ENCODE assay signal across 4 fruit fly cellular contexts in genomic region chr3R:19073002-19073401, dm6.
TF ChIP-seq lines count a peak whose summit lies in the region.

No protein-coding gene starts in this region.

TF ChIP-seq in whole organism, adult, 20 proteins besides CTCF, POLR2A, EP300 and RAD21 (continued from another document):
- peak; percentile 58 for TF ChIP-seq bab1 (GFP tag; optimal IDR thresholded peaks at IDR 0.05; lab: Kevin White, UChicago)
- peak; percentile 58 for TF ChIP-seq CG5204 (GFP tag; optimal IDR thresholded peaks at IDR 0.05; lab: Kevin White, UChicago)

TF ChIP-seq in whole organism, embryonic, 481 proteins besides CTCF, POLR2A, EP300 and RAD21 (continued from another document and continues in another):
- TF ChIP-seq CG18262 (tag; optimal IDR thresholded peaks at IDR 0.05; lab: Kevin White, UChicago): peak; percentile 88
- 0 out of 2 replicates have a peak, but pooled peaks have one; percentile 12 for TF ChIP-seq CG7372 (GFP tag; IDR thresholded peaks at IDR 0.05; lab: Robert Waterston, UW)
- no peak for TF ChIP-seq CG17912 (GFP tag; optimal IDR thresholded peaks at IDR 0.05; lab: Kevin White, UChicago)
- TF ChIP-seq CG10267 (tag; optimal IDR thresholded peaks at IDR 0.05; lab: Kevin White, UChicago): peak; percentile 47
- TF ChIP-seq CG9437 (GFP tag; optimal IDR thresholded peaks at IDR 0.05; lab: Kevin White, UChicago): peak; percentile 37
- peak; percentile 50 for TF ChIP-seq CG18476 (GFP tag; optimal IDR thresholded peaks at IDR 0.05; lab: Kevin White, UChicago)
- TF ChIP-seq CG14860 (GFP tag; IDR thresholded peaks at IDR 0.05; lab: Robert Waterston, UW; ENCODE audit: partially characterized antibody): no peak
- TF ChIP-seq D19B (GFP tag; optimal IDR thresholded peaks at IDR 0.05; lab: Kevin White, UChicago): no peak
- TF ChIP-seq tap (tag; optimal IDR thresholded peaks at IDR 0.05; lab: Kevin White, UChicago): peak; percentile 70
- TF ChIP-seq lmd (GFP tag; IDR thresholded peaks at IDR 0.05; lab: Robert Waterston, UW): peak; percentile 54
- TF ChIP-seq sens-2 (GFP tag; IDR thresholded peaks at IDR 0.05; lab: Robert Waterston, UW): peak; percentile 41; the same call in 1 of the 2 replicates
- TF ChIP-seq nom (GFP tag; optimal IDR thresholded peaks at IDR 0.05; lab: Kevin White, UChicago): peak; percentile 83
- TF ChIP-seq CG17361 (GFP tag; IDR thresholded peaks at IDR 0.05; lab: Robert Waterston, UW): peak; percentile 83
- no peak for TF ChIP-seq gcm2 (GFP tag; optimal IDR thresholded peaks at IDR 0.05; lab: Kevin White, UChicago)
- TF ChIP-seq prd (optimal IDR thresholded peaks at IDR 0.05; lab: Kevin White, UChicago): no peak
- TF ChIP-seq prd (GFP tag; IDR thresholded peaks at IDR 0.05; lab: Robert Waterston, UW): peak; percentile 73; the same call in 2 of the 3 replicates
- TF ChIP-seq ranshi (GFP tag; IDR thresholded peaks at IDR 0.05; lab: Robert Waterston, UW): peak; percentile 47; the same call in 1 of the 2 replicates
- no peak for TF ChIP-seq zf30C (GFP tag; optimal IDR thresholded peaks at IDR 0.05; lab: Kevin White, UChicago)
- peak; percentile 48; the same call in 1 of the 3 replicates for TF ChIP-seq Optix (GFP tag; IDR thresholded peaks at IDR 0.05; lab: Robert Waterston, UW)
- TF ChIP-seq Gsc (GFP tag; IDR thresholded peaks at IDR 0.05; lab: Robert Waterston, UW): 0 out of 2 replicates have a peak, but pooled peaks have one; percentile 7
- peak; percentile 49 for TF ChIP-seq CoRest (tag; optimal IDR thresholded peaks at IDR 0.05; lab: Kevin White, UChicago)
- no peak for TF ChIP-seq CG34376 (GFP tag; optimal IDR thresholded peaks at IDR 0.05; lab: Kevin White, UChicago)
- peak; percentile 42 for TF ChIP-seq CG3407 (GFP tag; optimal IDR thresholded peaks at IDR 0.05; lab: Kevin White, UChicago)
- TF ChIP-seq Oli (tag; optimal IDR thresholded peaks at IDR 0.05; lab: Kevin White, UChicago): peak; percentile 68
- peak; percentile 51 for TF ChIP-seq CG30403 (GFP tag; optimal IDR thresholded peaks at IDR 0.05; lab: Kevin White, UChicago)
- TF ChIP-seq lola (GFP tag; optimal IDR thresholded peaks at IDR 0.05; lab: Kevin White, UChicago): peak in 1 of 3 experiments; percentile 70
- no peak for TF ChIP-seq CG10321 (GFP tag; IDR thresholded peaks at IDR 0.05; lab: Robert Waterston, UW)
- TF ChIP-seq croc (GFP tag; conservative IDR thresholded peaks at IDR 0.05; lab: Robert Waterston, UW): peak; percentile 66
- peak; percentile 47 for TF ChIP-seq Camta (GFP tag; optimal IDR thresholded peaks at IDR 0.05; lab: Kevin White, UChicago)
- TF ChIP-seq CG5180 (GFP tag; optimal IDR thresholded peaks at IDR 0.05; lab: Kevin White, UChicago): peak; percentile 6
- peak; percentile 60; the same call in 1 of the 3 replicates for TF ChIP-seq CG34422 (GFP tag; IDR thresholded peaks at IDR 0.05; lab: Robert Waterston, UW)
- TF ChIP-seq bbx (GFP tag; IDR thresholded peaks at IDR 0.05; lab: Robert Waterston, UW; ENCODE audit: partially characterized antibody): no peak
- no peak for TF ChIP-seq pan (optimal IDR thresholded peaks at IDR 0.05; lab: Kevin White, UChicago)
- peak in 1 of 2 experiments; percentile 72 for TF ChIP-seq pan (GFP tag; optimal IDR thresholded peaks at IDR 0.05 in 1 of 2, IDR thresholded peaks at IDR 0.05 in 1 of 2)
- peak; percentile 74 for TF ChIP-seq Ptx1 (GFP tag; IDR thresholded peaks at IDR 0.05; lab: Robert Waterston, UW)
- peak; percentile 19 for TF ChIP-seq oc (tag; optimal IDR thresholded peaks at IDR 0.05; lab: Kevin White, UChicago)
- peak; percentile 80 for TF ChIP-seq Sox102F (GFP tag; optimal IDR thresholded peaks at IDR 0.05; lab: Kevin White, UChicago)
- peak; percentile 0 for TF ChIP-seq NC2β (GFP tag; optimal IDR thresholded peaks at IDR 0.05; lab: Kevin White, UChicago)
- TF ChIP-seq CG4820 (GFP tag; optimal IDR thresholded peaks at IDR 0.05; lab: Kevin White, UChicago): peak; percentile 35
- 0 out of 2 replicates have a peak, but pooled peaks have one; percentile 11 for TF ChIP-seq CG14667 (GFP tag; IDR thresholded peaks at IDR 0.05; lab: Robert Waterston, UW)

TF ChIP-seq in whole organism, prepupa, 60 proteins besides CTCF, POLR2A, EP300 and RAD21 (continued from another document):
- peak; percentile 23 for TF ChIP-seq fd85E (GFP tag; optimal IDR thresholded peaks at IDR 0.05; lab: Kevin White, UChicago)
- TF ChIP-seq CG1621 (tag; optimal IDR thresholded peaks at IDR 0.05; lab: Kevin White, UChicago): peak; percentile 88
- peak; percentile 89 for TF ChIP-seq CG6276 (GFP tag; optimal IDR thresholded peaks at IDR 0.05; lab: Kevin White, UChicago)
- TF ChIP-seq CG6854 (GFP tag; optimal IDR thresholded peaks at IDR 0.05; lab: Kevin White, UChicago): peak; percentile 39
- TF ChIP-seq CG11294 (GFP tag; IDR thresholded peaks at IDR 0.05; lab: Robert Waterston, UW): peak; percentile 89
- TF ChIP-seq spab (GFP tag; optimal IDR thresholded peaks at IDR 0.05; lab: Kevin White, UChicago): peak; percentile 92
- peak; percentile 89 for TF ChIP-seq CG3919 (GFP tag; optimal IDR thresholded peaks at IDR 0.05; lab: Kevin White, UChicago)
- peak; percentile 91 for TF ChIP-seq CG6163 (GFP tag; IDR thresholded peaks at IDR 0.05; lab: Robert Waterston, UW)
- TF ChIP-seq Sox14 (GFP tag; optimal IDR thresholded peaks at IDR 0.05; lab: Kevin White, UChicago): peak; percentile 88
- peak; percentile 85 for TF ChIP-seq CG11762 (GFP tag; optimal IDR thresholded peaks at IDR 0.05; lab: Kevin White, UChicago; ENCODE audit: insufficient read depth)
- TF ChIP-seq acj6 (GFP tag; optimal IDR thresholded peaks at IDR 0.05; lab: Kevin White, UChicago): peak; percentile 90
- TF ChIP-seq topi (GFP tag; optimal IDR thresholded peaks at IDR 0.05; lab: Kevin White, UChicago): peak; percentile 79
- TF ChIP-seq net (GFP tag; optimal IDR thresholded peaks at IDR 0.05; lab: Kevin White, UChicago): peak; percentile 89
- peak; percentile 94 for TF ChIP-seq CG15336 (GFP tag; IDR thresholded peaks at IDR 0.05; lab: Robert Waterston, UW)
- TF ChIP-seq dac (GFP tag; optimal IDR thresholded peaks at IDR 0.05; lab: Kevin White, UChicago): peak; percentile 73
- TF ChIP-seq Sox15 (GFP tag; optimal IDR thresholded peaks at IDR 0.05; lab: Kevin White, UChicago): peak; percentile 67
- peak; percentile 88 for TF ChIP-seq CG9139 (GFP tag; optimal IDR thresholded peaks at IDR 0.05; lab: Kevin White, UChicago)
- TF ChIP-seq CG16779 (tag; optimal IDR thresholded peaks at IDR 0.05; lab: Kevin White, UChicago): peak; percentile 85
- TF ChIP-seq Lpt (GFP tag; optimal IDR thresholded peaks at IDR 0.05; lab: Kevin White, UChicago): peak; percentile 84
- peak; percentile 84 for TF ChIP-seq CG4318 (GFP tag; optimal IDR thresholded peaks at IDR 0.05; lab: Kevin White, UChicago)
- peak; percentile 64 for TF ChIP-seq Hr39 (GFP tag; optimal IDR thresholded peaks at IDR 0.05; lab: Kevin White, UChicago)
- TF ChIP-seq Hr4 (GFP tag; optimal IDR thresholded peaks at IDR 0.05; lab: Kevin White, UChicago): peak; percentile 90
- peak; percentile 92 for TF ChIP-seq CG10669 (GFP tag; optimal IDR thresholded peaks at IDR 0.05; lab: Kevin White, UChicago)
- TF ChIP-seq lz (GFP tag; optimal IDR thresholded peaks at IDR 0.05; lab: Kevin White, UChicago): peak; percentile 78
- peak; percentile 77 for TF ChIP-seq Smox (GFP tag; optimal IDR thresholded peaks at IDR 0.05; lab: Kevin White, UChicago)
- peak; percentile 78 for TF ChIP-seq CG6792 (GFP tag; optimal IDR thresholded peaks at IDR 0.05; lab: Kevin White, UChicago)
- peak; percentile 93 for TF ChIP-seq CG32006 (GFP tag; optimal IDR thresholded peaks at IDR 0.05; lab: Kevin White, UChicago)
- TF ChIP-seq vri (GFP tag; optimal IDR thresholded peaks at IDR 0.05; lab: Kevin White, UChicago): peak; percentile 2
- peak; percentile 86 for TF ChIP-seq CG8632 (GFP tag; optimal IDR thresholded peaks at IDR 0.05; lab: Kevin White, UChicago)
- TF ChIP-seq pdm3 (GFP tag; optimal IDR thresholded peaks at IDR 0.05; lab: Kevin White, UChicago): peak; percentile 89
- TF ChIP-seq Eip75B (GFP tag; optimal IDR thresholded peaks at IDR 0.05; lab: Kevin White, UChicago): peak; percentile 91
- TF ChIP-seq CG8119 (GFP tag; IDR thresholded peaks at IDR 0.05; lab: Robert Waterston, UW): peak; percentile 94
- peak; percentile 79 for TF ChIP-seq Met (GFP tag; optimal IDR thresholded peaks at IDR 0.05; lab: Kevin White, UChicago)
- peak; percentile 84 for TF ChIP-seq CG34406 (GFP tag; optimal IDR thresholded peaks at IDR 0.05; lab: Kevin White, UChicago)
- peak; percentile 74 for TF ChIP-seq CG7368 (GFP tag; optimal IDR thresholded peaks at IDR 0.05; lab: Kevin White, UChicago)
- peak; percentile 65 for TF ChIP-seq cyc (GFP tag; optimal IDR thresholded peaks at IDR 0.05; lab: Kevin White, UChicago)
- peak; percentile 99 for TF ChIP-seq Eip78C (GFP tag; lab: Kevin White, UChicago)
- TF ChIP-seq eg (GFP tag; IDR thresholded peaks at IDR 0.05; lab: Robert Waterston, UW): peak; percentile 91
- TF ChIP-seq CG6808 (GFP tag; optimal IDR thresholded peaks at IDR 0.05; lab: Kevin White, UChicago): peak; percentile 92
- peak; percentile 92 for TF ChIP-seq CG3032 (tag; optimal IDR thresholded peaks at IDR 0.05; lab: Kevin White, UChicago)
- peak; percentile 69 for TF ChIP-seq CG11902 (GFP tag; optimal IDR thresholded peaks at IDR 0.05; lab: Kevin White, UChicago)

TF ChIP-seq in whole organism, wandering third instar larva, 38 proteins besides CTCF, POLR2A, EP300 and RAD21 (continued from another document):
- TF ChIP-seq Rel (GFP tag; optimal IDR thresholded peaks at IDR 0.05; lab: Kevin White, UChicago): no peak
- TF ChIP-seq Rel (tag; optimal IDR thresholded peaks at IDR 0.05; lab: Kevin White, UChicago): no peak
- no peak for TF ChIP-seq dmrt93B (GFP tag; optimal IDR thresholded peaks at IDR 0.05; lab: Kevin White, UChicago)
- TF ChIP-seq HLH106 (tag; optimal IDR thresholded peaks at IDR 0.05; lab: Kevin White, UChicago): peak; percentile 50
- TF ChIP-seq Dif (GFP tag; optimal IDR thresholded peaks at IDR 0.05; lab: Kevin White, UChicago; ENCODE audit: partially characterized antibody): no peak
- TF ChIP-seq GATAd (GFP tag; optimal IDR thresholded peaks at IDR 0.05; lab: Kevin White, UChicago): no peak
- no peak for TF ChIP-seq pan (optimal IDR thresholded peaks at IDR 0.05; lab: Kevin White, UChicago)
TF ChIP-seq in whole organism, wandering third instar larva: peak in this region for 9.
